Fruit fly (Drosophila melanogaster): Measurements from ENCODE around the gene CG6709.

dm6 chr3L:9863656-9864055 lies 30.9 kb downstream of the CG6709 start:
- no peak for TF ChIP-seq Myc (optimal IDR thresholded peaks at IDR 0.05)
- no peak for TF ChIP-seq psq (optimal IDR thresholded peaks at IDR 0.05)

Measured in Kc167 (cell line).